Worm (Caenorhabditis elegans): Measurements from ENCODE around the gene ncr-2.

ncr-2 gene

ce11 chrIII:8240247-8240646, 17.9 kb upstream of the ncr-2 start:
- TF ChIP-seq pha-4 (tag; optimal IDR thresholded peaks at IDR 0.05) (no peak), unc-39 (tag; optimal IDR thresholded peaks at IDR 0.05) (no peak), ham-2 (GFP tag; optimal IDR thresholded peaks at IDR 0.05) (no peak), ces-1 (GFP tag; optimal IDR thresholded peaks at IDR 0.05) (no peak), M03D4.4 (tag; optimal IDR thresholded peaks at IDR 0.05) (no peak), unc-120 (tag; optimal IDR thresholded peaks at IDR 0.05; ENCODE audit: poor library complexity, severe bottlenecking) (no peak), nhr-76 (tag; optimal IDR thresholded peaks at IDR 0.05) (no peak), unc-62 (GFP tag; optimal IDR thresholded peaks at IDR 0.05) (no peak), snpc-4 (tag; optimal IDR thresholded peaks at IDR 0.05) (no peak), ceh-43 (GFP tag; optimal IDR thresholded peaks at IDR 0.05) (no peak), lin-13 (tag; optimal IDR thresholded peaks at IDR 0.05) (no peak), tbx-8 (GFP tag; optimal IDR thresholded peaks at IDR 0.05) (no peak), mep-1 (tag; optimal IDR thresholded peaks at IDR 0.05) (no peak)

DNA sequence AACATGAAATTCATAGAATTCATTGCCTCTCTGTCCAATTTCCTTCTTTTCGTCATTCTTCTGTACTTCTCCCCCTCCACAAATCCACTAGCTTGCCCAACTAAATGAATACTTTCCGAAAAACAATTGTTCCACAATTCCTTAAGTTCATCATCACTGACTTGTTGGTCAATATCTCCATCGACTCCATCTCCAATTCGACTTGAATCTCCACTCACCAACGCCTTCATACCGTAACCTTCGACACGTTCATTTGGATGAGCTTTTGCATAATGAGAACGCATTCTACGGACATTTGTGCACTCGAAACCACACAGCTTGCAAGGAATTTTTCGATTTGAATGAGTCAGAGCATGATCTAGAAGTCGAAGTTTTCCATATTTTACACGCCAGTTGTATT, 17.2 kb upstream of the ncr-2 start:
- no peak for TF ChIP-seq mab-5 (tag; optimal IDR thresholded peaks at IDR 0.05)
- TF ChIP-seq ceh-39 (tag; optimal IDR thresholded peaks at IDR 0.05) = no peak
- TF ChIP-seq nhr-2 (tag; optimal IDR thresholded peaks at IDR 0.05) = no peak
- no peak for TF ChIP-seq snpc-4 (tag; optimal IDR thresholded peaks at IDR 0.05)
- TF ChIP-seq nhr-12 (tag; optimal IDR thresholded peaks at IDR 0.05) = no peak
- TF ChIP-seq mep-1 (tag; optimal IDR thresholded peaks at IDR 0.05) = no peak
- no peak for TF ChIP-seq zip-8 (tag; optimal IDR thresholded peaks at IDR 0.05)
- no peak for TF ChIP-seq unc-62 (GFP tag; optimal IDR thresholded peaks at IDR 0.05)
- no peak for TF ChIP-seq sptf-1 (tag; optimal IDR thresholded peaks at IDR 0.05)
- no peak for TF ChIP-seq mls-2 (tag; optimal IDR thresholded peaks at IDR 0.05)
- TF ChIP-seq lin-32 (GFP tag; optimal IDR thresholded peaks at IDR 0.05) = no peak
- no peak for TF ChIP-seq ztf-11 (tag; optimal IDR thresholded peaks at IDR 0.05)
- TF ChIP-seq sem-2 (GFP tag; optimal IDR thresholded peaks at IDR 0.05) = no peak
- no peak for TF ChIP-seq ham-2 (GFP tag; optimal IDR thresholded peaks at IDR 0.05)
- TF ChIP-seq lin-13 (tag; optimal IDR thresholded peaks at IDR 0.05) = no peak
- TF ChIP-seq blmp-1 (tag; optimal IDR thresholded peaks at IDR 0.05) = no peak

- TF ChIP-seq nhr-28 (tag; optimal IDR thresholded peaks at IDR 0.05) (peak; percentile 19), ces-1 (GFP tag; optimal IDR thresholded peaks at IDR 0.05) (no peak), unc-39 (tag; optimal IDR thresholded peaks at IDR 0.05) (no peak), elt-1 (tag; optimal IDR thresholded peaks at IDR 0.05; ENCODE audit: borderline replicate concordance, insufficient read depth) (no peak), lin-32 (GFP tag; optimal IDR thresholded peaks at IDR 0.05) (no peak), nhr-12 (tag; optimal IDR thresholded peaks at IDR 0.05) (peak; percentile 95), tbx-8 (GFP tag; optimal IDR thresholded peaks at IDR 0.05) (no peak), nhr-2 (tag; optimal IDR thresholded peaks at IDR 0.05) (no peak), mls-2 (tag; optimal IDR thresholded peaks at IDR 0.05) (no peak), sem-2 (GFP tag; optimal IDR thresholded peaks at IDR 0.05) (no peak), lsy-2 (tag; optimal IDR thresholded peaks at IDR 0.05) (peak; percentile 3), M03D4.4 (tag; optimal IDR thresholded peaks at IDR 0.05) (no peak), mep-1 (tag; optimal IDR thresholded peaks at IDR 0.05) (peak; percentile 6)
Observed at ce11 chrIII:8242809-8243208, 15.3 kb upstream of the ncr-2 start, which contains the start of gene C02F5.12. Gene C02F5.12 (minus strand): TSS chrIII:8243029.

- TF ChIP-seq hlh-1 (tag; optimal IDR thresholded peaks at IDR 0.05) (peak; percentile 6), ceh-39 (tag; optimal IDR thresholded peaks at IDR 0.05) (no peak), lsy-2 (tag; optimal IDR thresholded peaks at IDR 0.05) (peak; percentile 6), cnd-1 (tag; optimal IDR thresholded peaks at IDR 0.05) (no peak)
Observed at ce11 chrIII:8244052-8244451, 14.1 kb upstream of the ncr-2 start, which contains the start of the genes pbs-6 and cids-1. Gene pbs-6 (minus strand): TSS chrIII:8244092. Gene cids-1 (plus strand): TSS chrIII:8244445.

DNA sequence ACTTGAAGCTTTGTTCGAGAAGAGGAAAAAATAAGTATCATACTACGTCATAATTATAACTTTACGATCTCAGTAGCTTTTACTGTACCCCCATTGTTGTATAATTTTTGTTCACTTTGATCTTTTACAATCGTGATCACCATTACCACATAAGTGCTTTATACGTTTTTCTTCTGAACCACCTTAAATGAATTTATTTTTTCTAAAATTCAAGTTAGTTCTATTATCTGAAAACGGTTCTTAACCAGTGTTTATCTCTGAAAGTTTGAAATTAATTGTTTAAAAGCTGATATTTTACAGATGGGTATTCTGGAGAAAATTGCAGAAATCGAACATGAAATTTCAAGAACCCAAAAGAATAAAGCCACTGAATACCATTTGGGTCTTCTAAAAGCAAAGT, 12.6 kb upstream of the ncr-2 start, which contains the start of gene C02F5.3:
TSS of gene C02F5.3 (plus strand) at position 301 of the 400 bp plus-strand sequence.
- TF ChIP-seq mls-2 (tag; optimal IDR thresholded peaks at IDR 0.05) (no peak), cnd-1 (tag; optimal IDR thresholded peaks at IDR 0.05) (no peak), bed-3 (GFP tag; optimal IDR thresholded peaks at IDR 0.05) (no peak), drap-1 (GFP tag; optimal IDR thresholded peaks at IDR 0.05) (no peak), ceh-43 (GFP tag; optimal IDR thresholded peaks at IDR 0.05) (no peak), mab-5 (tag; optimal IDR thresholded peaks at IDR 0.05) (no peak), hlh-1 (tag; optimal IDR thresholded peaks at IDR 0.05) (no peak)
